Worm (Caenorhabditis elegans) whole organism, L2 larva: Measurements from ENCODE around the gene C33B4.4.

Experiments used
- F13H6.1 ChIP-seq: sonication (generic microtip); optimal IDR thresholded peaks from 2 replicates; lab custom pipeline; 2016; ENCODE audit warnings: missing genetic modification characterization, missing compliant biosample characterization
- R02D3.7 ChIP-seq: fragments of 150-350 bp; optimal IDR thresholded peaks from 2 replicates; lab custom pipeline; 2014; ENCODE audit warnings: missing biosample characterization, missing genetic modification characterization
- Y55F3AM.14 ChIP-seq: fragments of 200-800 bp; sonication (Bioruptor generic); optimal IDR thresholded peaks from 2 replicates; lab custom pipeline; 2018; ENCODE audit warnings: mild to moderate bottlenecking, missing genetic modification characterization, missing compliant biosample characterization
- ZK546.5 ChIP-seq: sonication (generic microtip); optimal IDR thresholded peaks from 2 replicates; lab custom pipeline; 2017; ENCODE audit warnings: missing biosample characterization, missing genetic modification characterization
- alr-1 ChIP-seq: fragments of 150-350 bp; optimal IDR thresholded peaks from 2 replicates; lab custom pipeline; 2014; ENCODE audit warnings: missing biosample characterization, missing genetic modification characterization
- aly-2 ChIP-seq: fragments of 150-350 bp; optimal IDR thresholded peaks from 2 replicates; lab custom pipeline; 2014; ENCODE audit warnings: missing biosample characterization, missing genetic modification characterization
- ama-1 ChIP-seq: fragments of 150-350 bp; optimal IDR thresholded peaks from 2 replicates; lab custom pipeline; 2018; ENCODE audit warnings: inconsistent platforms
- ceh-16 ChIP-seq: fragments of 150-350 bp; optimal IDR thresholded peaks from 2 replicates; lab custom pipeline; 2014; ENCODE audit warnings: missing biosample characterization, missing genetic modification characterization
- ceh-82 ChIP-seq: fragments of 150-350 bp; optimal IDR thresholded peaks from 2 replicates; lab custom pipeline; 2014; ENCODE audit warnings: missing biosample characterization, missing genetic modification characterization
- crh-2 ChIP-seq: sonication (generic microtip); optimal IDR thresholded peaks from 2 replicates; lab custom pipeline; 2017; ENCODE audit warnings: missing biosample characterization, missing genetic modification characterization
- dmd-4 ChIP-seq: sonication (generic microtip); optimal IDR thresholded peaks from 2 replicates; lab custom pipeline; 2017; ENCODE audit warnings: missing biosample characterization, missing genetic modification characterization
- egl-27 ChIP-seq: sonication (generic microtip); optimal IDR thresholded peaks from 3 replicates; lab custom pipeline; 2017; ENCODE audit warnings: missing biosample characterization, missing genetic modification reagents, missing genetic modification characterization
- elt-1 ChIP-seq: fragments of 150-350 bp; optimal IDR thresholded peaks from 2 replicates; lab custom pipeline; 2014; ENCODE audit warnings: missing biosample characterization, missing genetic modification characterization
- elt-3 ChIP-seq: sonication (generic microtip); optimal IDR thresholded peaks from 2 replicates; lab custom pipeline; 2017; ENCODE audit warnings: missing biosample characterization, missing genetic modification characterization
- fos-1 ChIP-seq: fragments of 150-350 bp; optimal IDR thresholded peaks from 2 replicates; lab custom pipeline; 2014; ENCODE audit warnings: missing biosample characterization, missing genetic modification characterization
- gmeb-1 ChIP-seq: fragments of 150-350 bp; optimal IDR thresholded peaks from 2 replicates; lab custom pipeline; 2014; ENCODE audit warnings: missing biosample characterization, missing genetic modification characterization
- lin-13 ChIP-seq: fragments of 150-350 bp; optimal IDR thresholded peaks from 2 replicates; lab custom pipeline; 2014; ENCODE audit warnings: missing biosample characterization, missing genetic modification reagents, missing genetic modification characterization
- lin-39 ChIP-seq: fragments of 150-350 bp; optimal IDR thresholded peaks from 2 replicates; lab custom pipeline; 2014; ENCODE audit warnings: missing biosample characterization, missing genetic modification reagents, missing genetic modification characterization
- lsy-2 ChIP-seq, 2 experiments: fragments of 150-350 bp in 1 of 2; sonication (generic microtip) in 1 of 2; optimal IDR thresholded peaks; 2 replicates each; lab custom pipeline; 2014 to 2017; ENCODE audit warnings: missing biosample characterization in 2 of 2, missing genetic modification characterization in 2 of 2
- mbf-1 ChIP-seq: sonication (generic microtip); optimal IDR thresholded peaks from 2 replicates; lab custom pipeline; 2017; ENCODE audit warnings: missing biosample characterization, missing genetic modification characterization
- nhr-10 ChIP-seq: sonication (generic microtip); optimal IDR thresholded peaks from 2 replicates; lab custom pipeline; 2017; ENCODE audit warnings: missing biosample characterization, missing genetic modification characterization
- nhr-11 ChIP-seq: fragments of 150-350 bp; optimal IDR thresholded peaks from 2 replicates; lab custom pipeline; 2014; ENCODE audit warnings: missing biosample characterization, missing genetic modification characterization
- nhr-12 ChIP-seq: fragments of 150-350 bp; optimal IDR thresholded peaks from 2 replicates; lab custom pipeline; 2014; ENCODE audit warnings: missing biosample characterization, missing genetic modification characterization
- nhr-129 ChIP-seq: fragments of 150-350 bp; optimal IDR thresholded peaks from 2 replicates; lab custom pipeline; 2014; ENCODE audit warnings: missing biosample characterization, missing genetic modification characterization
- nhr-23 ChIP-seq: fragments of 150-350 bp; optimal IDR thresholded peaks from 2 replicates; lab custom pipeline; 2014; ENCODE audit warnings: missing biosample characterization, missing genetic modification reagents, missing genetic modification characterization
- nhr-237 ChIP-seq: fragments of 150-350 bp; optimal IDR thresholded peaks from 2 replicates; lab custom pipeline; 2014; ENCODE audit warnings: missing biosample characterization, missing genetic modification characterization
- nhr-25 ChIP-seq: fragments of 150-350 bp; sonication (generic microtip); optimal IDR thresholded peaks from 3 replicates; lab custom pipeline; 2014; ENCODE audit warnings: missing biosample characterization, missing genetic modification characterization
- nhr-77 ChIP-seq: fragments of 150-350 bp; optimal IDR thresholded peaks from 2 replicates; lab custom pipeline; 2014; ENCODE audit warnings: missing biosample characterization, missing genetic modification characterization
- sem-4 ChIP-seq: fragments of 150-350 bp; optimal IDR thresholded peaks from 2 replicates; lab custom pipeline; 2014; ENCODE audit warnings: missing biosample characterization, missing genetic modification reagents, missing genetic modification characterization
- sma-3 ChIP-seq: sonication (generic microtip); optimal IDR thresholded peaks from 2 replicates; lab custom pipeline; 2016; ENCODE audit warnings: missing genetic modification reagents, missing genetic modification characterization, missing compliant biosample characterization
- snpc-4 ChIP-seq: fragments of 150-350 bp; optimal IDR thresholded peaks from 2 replicates; lab custom pipeline; 2014; ENCODE audit warnings: missing biosample characterization, missing genetic modification characterization
- unc-39 ChIP-seq: fragments of 150-350 bp; optimal IDR thresholded peaks from 2 replicates; lab custom pipeline; 2014; ENCODE audit warnings: missing biosample characterization, missing genetic modification characterization
- unc-55 ChIP-seq: fragments of 150-350 bp; sonication (generic microtip); optimal IDR thresholded peaks from 3 replicates; lab custom pipeline; 2014; ENCODE audit warnings: missing biosample characterization, missing genetic modification reagents, missing genetic modification characterization
- unc-62 ChIP-seq: fragments of 150-350 bp; optimal IDR thresholded peaks from 2 replicates; lab custom pipeline; 2014; ENCODE audit warnings: missing biosample characterization, missing genetic modification reagents, missing genetic modification characterization
- zag-1 ChIP-seq: fragments of 150-350 bp; optimal IDR thresholded peaks from 2 replicates; lab custom pipeline; 2014; ENCODE audit warnings: missing biosample characterization, missing genetic modification characterization
- ztf-1 ChIP-seq: fragments of 200-800 bp; sonication (Bioruptor generic); conservative IDR thresholded peaks from 2 replicates; pipeline ENCODE4 v1.3.6; 2022; ENCODE audit warnings: missing genetic modification characterization, missing compliant biosample characterization
- ztf-11 ChIP-seq: sonication (generic microtip); optimal IDR thresholded peaks from 2 replicates; lab custom pipeline; 2017; ENCODE audit warnings: missing biosample characterization, missing genetic modification characterization

Gene C33B4.4

DNA sequence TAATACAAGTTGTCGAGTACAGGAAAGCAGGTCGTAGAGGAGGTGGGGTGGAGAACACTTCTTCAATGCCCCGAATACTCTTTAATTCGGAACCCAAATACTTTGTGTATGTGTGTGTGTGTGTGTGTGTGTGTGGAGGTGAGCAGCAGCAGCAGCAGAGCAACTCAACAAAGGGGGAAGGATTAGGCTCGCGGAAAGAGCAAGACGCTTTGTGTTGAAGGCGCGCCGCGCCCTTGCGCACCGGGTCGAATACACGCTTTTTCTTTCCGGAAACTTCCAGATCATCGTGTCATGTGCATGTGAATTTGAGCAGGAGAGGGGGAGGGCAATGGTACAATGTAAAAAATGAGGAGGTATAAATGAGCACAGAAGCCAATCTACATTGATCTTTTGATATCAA is 15.5 kb upstream of the C33B4.4 start:
- TF ChIP-seq alr-1 (tag; lab: Kevin White, UChicago) (no peak), ZK546.5 (tag; lab: Kevin White, UChicago) (no peak), elt-1 (tag; lab: Kevin White, UChicago) (no peak), R02D3.7 (tag; lab: Kevin White, UChicago) (no peak)

DNA sequence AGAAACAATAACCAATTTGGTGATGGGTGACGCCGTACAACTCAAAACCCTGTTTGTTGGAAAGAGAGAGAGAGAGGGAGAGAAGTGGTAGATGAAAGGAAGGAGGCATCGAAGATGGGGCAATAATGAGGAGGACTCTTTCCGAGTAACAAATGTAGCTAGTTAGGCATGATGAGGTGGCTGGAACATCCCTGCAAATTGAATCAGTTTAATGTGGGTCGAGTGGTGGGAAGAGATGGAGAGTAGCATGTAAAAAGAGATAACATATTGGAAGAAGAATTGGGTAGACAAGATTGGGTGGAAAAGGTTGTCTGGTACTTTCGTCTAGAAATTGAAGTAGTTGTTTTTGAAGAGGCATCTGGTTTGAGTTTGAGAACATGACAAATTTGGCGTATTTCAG is 13.0 kb upstream of the C33B4.4 start:
- TF ChIP-seq sma-3 (GFP tag; lab: Kevin White, UChicago) (no peak), nhr-77 (tag; lab: Kevin White, UChicago) (no peak), dmd-4 (tag; lab: Kevin White, UChicago) (no peak), nhr-237 (tag; lab: Kevin White, UChicago) (no peak), R02D3.7 (tag; lab: Kevin White, UChicago) (no peak), gmeb-1 (tag; lab: Kevin White, UChicago) (no peak), ceh-16 (tag; lab: Kevin White, UChicago) (no peak), ztf-1 (GFP tag; lab: Robert Waterston, UW) (no peak), mbf-1 (tag; lab: Kevin White, UChicago) (no peak), fos-1 (tag; lab: Kevin White, UChicago) (no peak), nhr-11 (tag; lab: Kevin White, UChicago) (no peak), sem-4 (no peak), Y55F3AM.14 (GFP tag; lab: Kevin White, UChicago) (no peak), lin-13 (no peak), unc-55 (GFP tag; lab: Kevin White, UChicago) (no peak), crh-2 (tag; lab: Kevin White, UChicago) (no peak), nhr-10 (tag; lab: Kevin White, UChicago) (no peak)

DNA sequence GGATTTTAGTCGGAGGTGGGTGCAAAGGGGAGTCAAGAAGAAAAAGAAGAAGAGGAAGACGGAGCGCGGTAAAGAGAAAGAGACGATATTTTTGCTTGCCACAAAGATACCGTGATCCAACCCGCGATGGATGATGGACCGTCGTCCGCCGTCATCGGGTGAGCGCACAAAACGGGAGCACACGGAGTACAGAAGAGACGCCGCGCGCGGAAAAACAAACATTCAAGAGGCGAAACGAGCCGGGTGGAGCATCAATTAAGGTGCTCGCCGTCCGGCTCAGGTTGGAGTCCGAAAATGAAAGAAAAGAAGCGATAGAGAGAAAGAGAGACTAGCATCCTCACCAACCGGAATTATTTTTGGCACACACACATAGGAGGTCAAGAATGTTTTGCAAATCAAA is 10.5 kb upstream of the C33B4.4 start:
- TF ChIP-seq nhr-12 (tag; lab: Kevin White, UChicago) (no peak), nhr-23 (tag; lab: Kevin White, UChicago) (no peak), crh-2 (tag; lab: Kevin White, UChicago) (no peak), ztf-11 (tag; lab: Kevin White, UChicago) (no peak), lin-39 (no peak), nhr-25 (tag; lab: Kevin White, UChicago) (no peak), Y55F3AM.14 (GFP tag; lab: Kevin White, UChicago) (no peak), ceh-82 (tag; lab: Kevin White, UChicago) (no peak), nhr-77 (tag; lab: Kevin White, UChicago) (no peak), alr-1 (tag; lab: Kevin White, UChicago) (no peak)
- TF ChIP-seq, all 48 proteins: peak for 0

DNA sequence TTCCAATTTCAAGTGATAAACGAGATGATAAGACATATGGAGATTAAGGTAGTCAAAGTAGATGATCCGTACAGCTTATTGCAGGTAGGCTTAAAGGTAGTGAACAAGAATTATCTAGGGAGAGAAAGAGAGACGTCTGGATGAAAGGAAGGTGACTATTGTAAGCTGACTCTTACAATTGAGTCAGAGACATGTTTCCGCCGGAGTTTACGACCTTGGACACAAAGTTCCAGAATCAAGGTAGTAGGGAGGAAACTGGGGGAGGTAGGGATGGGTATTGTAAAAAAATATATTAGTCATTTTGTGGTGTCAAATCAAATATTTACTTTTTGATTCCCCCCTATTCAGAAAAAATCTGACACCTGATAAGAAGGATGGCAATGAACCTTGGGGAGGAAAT is 9.1 kb upstream of the C33B4.4 start:
- no peak for TF ChIP-seq zag-1
- TF ChIP-seq nhr-12 (tag; lab: Kevin White, UChicago), result no peak
- no peak for TF ChIP-seq ztf-11 (tag; lab: Kevin White, UChicago)
- TF ChIP-seq nhr-25 (tag; lab: Kevin White, UChicago), result no peak
- TF ChIP-seq dmd-4 (tag; lab: Kevin White, UChicago), result no peak
- TF ChIP-seq ceh-16 (tag; lab: Kevin White, UChicago), result no peak
- no peak for TF ChIP-seq snpc-4 (tag; lab: Kevin White, UChicago)
- no peak for TF ChIP-seq unc-39
- no peak for TF ChIP-seq elt-3 (tag; lab: Kevin White, UChicago)
- no peak for TF ChIP-seq Y55F3AM.14 (GFP tag; lab: Kevin White, UChicago)
- TF ChIP-seq nhr-23 (tag; lab: Kevin White, UChicago), result no peak
- TF ChIP-seq F13H6.1 (tag; lab: Kevin White, UChicago), result no peak
- TF ChIP-seq ama-1 (lab: Kevin White, UChicago), result no peak
- TF ChIP-seq egl-27 (tag; lab: Kevin White, UChicago), result no peak
- no peak for TF ChIP-seq unc-62 (GFP tag; lab: Kevin White, UChicago)
- TF ChIP-seq ceh-82 (tag; lab: Kevin White, UChicago), result no peak
- TF ChIP-seq nhr-11 (tag; lab: Kevin White, UChicago), result no peak
- TF ChIP-seq lsy-2 (tag; optimal IDR thresholded peaks at IDR 0.05; lab: Kevin White, UChicago), result no peak
- no peak for TF ChIP-seq nhr-129 (tag; lab: Kevin White, UChicago)
- no peak for TF ChIP-seq aly-2 (tag; lab: Kevin White, UChicago)
